Fruit fly (Drosophila melanogaster): ENCODE measurements around the gene Manf.
A peak's percentile ranks its signal among the peaks of the same experiment; 100 is the strongest.

The Manf gene

DNA sequence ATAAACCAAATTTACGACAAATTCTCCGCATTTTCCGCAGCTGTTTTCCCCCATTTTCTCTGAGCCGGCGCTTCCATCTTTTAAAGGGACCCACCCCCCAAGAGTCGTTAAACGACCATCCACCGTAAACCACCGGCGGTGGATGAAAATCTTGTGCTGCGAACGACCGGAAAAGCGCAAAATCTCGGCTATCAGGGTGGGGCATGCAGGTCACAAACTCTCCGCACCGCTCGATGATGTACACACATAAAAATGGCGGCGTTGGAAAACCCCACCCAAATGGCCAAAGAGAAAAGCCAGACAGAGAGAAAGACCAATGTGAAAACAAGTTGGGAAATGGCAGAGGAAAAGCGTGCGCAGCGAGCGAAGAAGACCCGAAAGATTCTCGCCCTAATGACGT, 36.4 kb downstream of the Manf start:
- TF ChIP-seq mld (GFP tag; IDR thresholded peaks at IDR 0.05; ENCODE audit: partially characterized antibody) (no peak), sr (GFP tag; IDR thresholded peaks at IDR 0.05) (no peak), Nf-YB (GFP tag; optimal IDR thresholded peaks at IDR 0.05) (peak; percentile 87), phol (tag; optimal IDR thresholded peaks at IDR 0.05) (peak; percentile 33), seq (GFP tag; IDR thresholded peaks at IDR 0.05) (peak; percentile 88), org-1 (GFP tag; optimal IDR thresholded peaks at IDR 0.05) (no peak), Nf-YC (tag; optimal IDR thresholded peaks at IDR 0.05) (peak; percentile 90), NC2α (GFP tag; optimal IDR thresholded peaks at IDR 0.05) (no peak), CG9932 (GFP tag; IDR thresholded peaks at IDR 0.05) (no peak), CG32767 (GFP tag; IDR thresholded peaks at IDR 0.05) (peak; percentile 67; the same call in 1 of the 2 replicates), CG14965 (GFP tag; optimal IDR thresholded peaks at IDR 0.05; ENCODE audit: borderline replicate concordance) (no peak), crol (GFP tag; IDR thresholded peaks at IDR 0.05) (0 out of 2 replicates have a peak, but pooled peaks have one; percentile 24), tx (GFP tag; optimal IDR thresholded peaks at IDR 0.05) (no peak), ewg (GFP tag; optimal IDR thresholded peaks at IDR 0.05) (peak; percentile 20)

DNA sequence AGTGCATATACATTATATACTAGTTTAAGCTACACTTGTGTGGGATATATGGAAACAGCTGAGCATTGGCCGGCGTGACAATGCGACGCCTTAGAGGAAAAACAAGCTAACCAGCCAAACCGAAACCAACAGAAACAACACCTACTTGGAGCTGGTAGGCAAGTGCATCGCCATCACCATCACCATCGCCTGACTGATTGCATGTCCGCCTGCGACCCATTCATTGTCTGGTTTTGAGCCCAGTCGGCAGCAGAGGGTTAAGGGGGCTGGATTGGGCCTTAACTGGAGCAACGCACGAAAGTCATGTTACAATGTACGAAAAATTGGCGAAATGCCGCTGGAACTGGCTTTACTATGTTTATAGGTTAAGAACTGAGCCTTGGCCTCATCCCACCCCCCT, 37.8 kb downstream of the Manf start:
- no peak for TF ChIP-seq Hr51 (GFP tag; optimal IDR thresholded peaks at IDR 0.05)
- 0 out of 2 replicates have a peak, but pooled peaks have one; percentile 27 for TF ChIP-seq ro (GFP tag; IDR thresholded peaks at IDR 0.05)

DNA sequence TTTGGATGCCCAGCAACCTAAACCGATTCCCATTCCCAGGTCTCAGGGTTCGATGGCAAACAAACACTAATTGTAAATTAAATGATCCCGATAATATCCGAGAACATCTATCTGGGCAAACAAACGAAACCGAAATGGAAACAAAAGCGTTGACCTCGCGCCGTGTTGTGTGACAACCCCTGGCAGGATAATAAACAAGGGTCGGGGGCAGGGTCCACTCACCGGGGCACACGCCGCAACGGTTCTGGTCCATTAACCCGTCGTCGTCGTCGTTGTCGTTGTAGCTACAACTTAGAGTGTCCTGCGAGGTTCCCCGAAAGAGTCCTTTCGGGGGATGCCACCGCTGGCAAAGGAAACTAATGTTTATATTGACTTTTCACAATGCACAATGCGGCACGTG, 39.9 kb downstream of the Manf start:
- TF ChIP-seq tll (GFP tag; optimal IDR thresholded peaks at IDR 0.05) = peak in 1 of 2 experiments; percentile 43
- TF ChIP-seq zen (tag; optimal IDR thresholded peaks at IDR 0.05) = peak; percentile 51
- no peak for TF ChIP-seq pb (GFP tag; optimal IDR thresholded peaks at IDR 0.05)
- peak; percentile 82 for TF ChIP-seq D (optimal IDR thresholded peaks at IDR 0.05)
- no peak for TF ChIP-seq D (GFP tag; optimal IDR thresholded peaks at IDR 0.05)
- TF ChIP-seq croc (GFP tag; conservative IDR thresholded peaks at IDR 0.05) = no peak
- no peak for TF ChIP-seq CG9437 (GFP tag; optimal IDR thresholded peaks at IDR 0.05)
- no peak for TF ChIP-seq vfl (GFP tag; optimal IDR thresholded peaks at IDR 0.05)
- TF ChIP-seq CG18262 (tag; optimal IDR thresholded peaks at IDR 0.05) = no peak
- TF ChIP-seq CG18599 (GFP tag; optimal IDR thresholded peaks at IDR 0.05) = no peak
- no peak for TF ChIP-seq Hey (tag; optimal IDR thresholded peaks at IDR 0.05)
- TF ChIP-seq Ets65A (GFP tag) = peak; percentile 22
- TF ChIP-seq Ssrp (tag; optimal IDR thresholded peaks at IDR 0.05) = no peak
- no peak for TF ChIP-seq Ada2b (GFP tag; IDR thresholded peaks at IDR 0.05)
- peak; percentile 25 for TF ChIP-seq pros (GFP tag; optimal IDR thresholded peaks at IDR 0.05)
- TF ChIP-seq ato (GFP tag; IDR thresholded peaks at IDR 0.05; ENCODE audit: partially characterized antibody) = no peak
- TF ChIP-seq CG11093 (GFP tag; IDR thresholded peaks at IDR 0.05) = no peak
- no peak for TF ChIP-seq cg (GFP tag; optimal IDR thresholded peaks at IDR 0.05)
- no peak for TF ChIP-seq CG32532 (GFP tag; IDR thresholded peaks at IDR 0.05)

DNA sequence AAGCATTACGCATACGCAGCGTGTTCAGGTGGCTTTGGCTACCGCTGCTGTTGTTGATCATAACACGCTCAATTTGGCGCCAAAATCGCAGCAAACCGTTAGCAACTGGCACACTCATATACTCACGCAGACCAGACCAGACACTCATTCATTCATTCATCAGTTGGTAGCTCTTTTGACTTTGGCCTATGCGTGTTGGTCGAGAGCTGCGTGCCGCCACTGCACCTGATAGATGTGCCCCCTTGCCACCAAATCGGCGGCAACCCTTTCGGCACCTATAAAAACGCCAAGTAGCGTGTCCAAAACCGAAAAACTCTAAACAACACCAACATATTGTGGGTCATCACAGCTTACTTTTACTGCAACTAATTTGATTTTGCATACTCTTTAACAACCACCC, 45.3 kb downstream of the Manf start:
- TF ChIP-seq esg (GFP tag; conservative IDR thresholded peaks at IDR 0.05) (no peak), CG14441 (GFP tag; IDR thresholded peaks at IDR 0.05) (peak; percentile 20; the same call in 1 of the 2 replicates)
